Worm (Caenorhabditis elegans): Measurements from ENCODE around the gene C06H5.14.

The C06H5.14 gene

DNA sequence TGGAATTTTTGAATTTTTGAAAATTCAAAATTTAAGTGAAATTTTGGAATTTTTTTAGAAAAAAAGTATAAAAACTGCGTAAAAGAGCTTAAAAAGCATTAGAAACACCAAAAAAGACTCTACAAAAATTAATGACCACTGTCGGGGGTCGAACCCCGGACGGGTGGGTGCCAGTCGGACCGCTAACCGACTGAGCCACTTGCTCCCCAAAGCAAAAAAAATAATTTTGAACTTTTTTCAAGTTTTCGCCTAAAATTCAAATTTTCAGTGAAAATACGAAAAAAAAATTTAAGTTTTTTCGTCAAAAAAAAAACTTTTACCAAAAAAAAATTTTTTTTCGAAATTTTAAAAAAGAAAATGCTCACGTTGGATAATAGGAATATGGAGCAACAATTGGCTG, 43.3 kb downstream of the C06H5.14 start:
- TF ChIP-seq rpc-1 (optimal IDR thresholded peaks at IDR 0.05) = no peak
- peak; percentile 63 for TF ChIP-seq rpc-1 (tag; optimal IDR thresholded peaks at IDR 0.05)
- no peak for TF ChIP-seq ztf-25 (GFP tag; IDR thresholded peaks at IDR 0.05)
- no peak for TF ChIP-seq F52B5.7 (tag; optimal IDR thresholded peaks at IDR 0.05)
- no peak for TF ChIP-seq T07F8.4 (tag; optimal IDR thresholded peaks at IDR 0.05)
- no peak for TF ChIP-seq lin-40 (tag; optimal IDR thresholded peaks at IDR 0.05)
- TF ChIP-seq tbp1 (GFP tag; optimal IDR thresholded peaks at IDR 0.05) = peak; percentile 73
- no peak for TF ChIP-seq nhr-179 (tag; optimal IDR thresholded peaks at IDR 0.05)
- TF ChIP-seq ets-4 (GFP tag; optimal IDR thresholded peaks at IDR 0.05) = no peak
- no peak for TF ChIP-seq chd-7 (tag; optimal IDR thresholded peaks at IDR 0.05)
- TF ChIP-seq ama-1 (optimal IDR thresholded peaks at IDR 0.05) = no peak
- TF ChIP-seq ama-1 (GFP tag; optimal IDR thresholded peaks at IDR 0.05) = no peak

DNA sequence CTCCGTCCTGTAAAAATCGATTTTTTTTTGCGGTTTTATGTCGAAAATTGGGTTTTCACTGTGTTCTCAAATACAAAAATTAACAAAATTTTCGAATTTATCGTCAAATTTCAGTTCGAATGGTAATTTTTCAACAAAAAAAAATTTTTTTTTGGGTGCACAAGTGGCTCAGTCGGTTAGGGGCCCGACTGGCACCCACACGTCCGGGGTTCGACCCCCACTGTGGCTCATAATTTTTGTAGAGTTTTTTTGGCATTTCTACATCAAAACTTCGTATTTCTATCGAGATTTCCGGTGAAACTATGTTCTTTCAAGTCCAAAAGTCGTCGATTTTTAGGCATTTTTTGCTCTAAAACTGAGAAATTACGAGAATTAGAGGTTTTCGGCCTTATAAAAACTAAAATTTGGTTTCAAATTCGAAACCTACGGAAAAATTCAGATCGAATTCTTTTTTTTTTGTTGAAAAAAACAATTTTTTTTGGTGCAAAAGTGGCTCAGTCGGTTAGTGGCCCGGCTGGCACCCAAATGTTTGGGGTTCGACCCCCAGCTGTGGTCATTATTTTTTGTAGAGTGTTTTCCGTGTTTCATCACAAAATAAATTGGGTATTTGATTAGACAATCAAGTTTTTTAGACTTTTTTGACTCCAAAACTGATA, 44.2 kb downstream of the C06H5.14 start:
- no peak for TF ChIP-seq nhr-80 (tag; optimal IDR thresholded peaks at IDR 0.05)
- peak; percentile 56 for TF ChIP-seq tbp1 (GFP tag; optimal IDR thresholded peaks at IDR 0.05)
- no peak for TF ChIP-seq pbrm-1 (GFP tag; IDR thresholded peaks at IDR 0.05)
- no peak for TF ChIP-seq Y79H2A.3 (GFP tag; conservative IDR thresholded peaks at IDR 0.05)
- TF ChIP-seq ccch-3 (GFP tag; optimal IDR thresholded peaks at IDR 0.05) = no peak
- TF ChIP-seq T26A5.8 (tag; optimal IDR thresholded peaks at IDR 0.05) = no peak
- no peak for TF ChIP-seq F55B11.4 (tag; optimal IDR thresholded peaks at IDR 0.05; ENCODE audit: borderline replicate concordance, insufficient read depth)
- TF ChIP-seq athp-1 (tag; optimal IDR thresholded peaks at IDR 0.05) = no peak
- no peak for TF ChIP-seq nhr-27 (tag; optimal IDR thresholded peaks at IDR 0.05)
- no peak for TF ChIP-seq attf-5 (GFP tag; optimal IDR thresholded peaks at IDR 0.05)
- TF ChIP-seq rpc-1 (optimal IDR thresholded peaks at IDR 0.05) = no peak
- TF ChIP-seq rpc-1 (tag; optimal IDR thresholded peaks at IDR 0.05) = peak; percentile 66
- TF ChIP-seq ceh-91 (GFP tag; IDR thresholded peaks at IDR 0.05) = no peak
- TF ChIP-seq B0019.2 (GFP tag; conservative IDR thresholded peaks at IDR 0.05) = no peak
- TF ChIP-seq ceh-79 (tag; optimal IDR thresholded peaks at IDR 0.05) = no peak
- TF ChIP-seq unc-62 (GFP tag; optimal IDR thresholded peaks at IDR 0.05) = no peak
- no peak for TF ChIP-seq F23B12.7 (tag; optimal IDR thresholded peaks at IDR 0.05; ENCODE audit: insufficient read depth)
- no peak for TF ChIP-seq gei-17 (GFP tag; optimal IDR thresholded peaks at IDR 0.05)
- no peak for TF ChIP-seq somi-1 (GFP tag; optimal IDR thresholded peaks at IDR 0.05)
- peak; percentile 32 for TF ChIP-seq B0261.1 (tag; optimal IDR thresholded peaks at IDR 0.05)

DNA sequence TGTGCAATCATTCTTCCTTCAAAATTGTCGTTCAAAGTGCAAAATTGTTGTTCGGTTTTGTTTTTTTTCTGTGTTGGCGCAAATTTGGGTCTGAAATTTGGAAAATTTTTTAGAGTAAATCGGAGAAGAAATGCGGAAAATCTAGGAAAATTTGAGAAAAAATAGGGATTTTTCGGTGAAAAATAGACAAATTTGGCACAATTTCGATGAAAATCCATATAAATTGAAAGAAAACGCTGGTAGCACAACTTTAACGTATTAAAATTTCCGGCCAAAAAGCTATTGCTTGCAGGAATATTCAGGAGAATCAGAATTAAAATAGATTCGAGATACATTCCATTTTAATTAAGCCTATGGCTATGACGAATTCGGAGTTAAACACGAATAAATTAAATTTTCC, 45.2 kb downstream of the C06H5.14 start, which contains the start of gene dpy-21:
dpy-21 (minus strand) TSS at position 101 of the 400 bp plus-strand sequence.
- TF ChIP-seq mel-28 (tag; optimal IDR thresholded peaks at IDR 0.05; ENCODE audit: borderline replicate concordance) (no peak), hlh-12 (tag; optimal IDR thresholded peaks at IDR 0.05) (no peak), ztf-3 (GFP tag; optimal IDR thresholded peaks at IDR 0.05) (no peak), Y67H2A.10 (GFP tag; conservative IDR thresholded peaks at IDR 0.05) (no peak), snpc-1.1 (tag; optimal IDR thresholded peaks at IDR 0.05; ENCODE audit: insufficient read depth) (no peak)
